Fruit fly (Drosophila melanogaster) whole organism, wandering third instar larva: ENCODE measurements around the gene ct.

Experiments
- CG32264 ChIP-seq: fragments of 200-800 bp; sonication (Bioruptor generic); optimal IDR thresholded peaks from 2 replicates; lab custom pipeline; 2016; ENCODE audit warnings: missing biosample characterization, missing genetic modification characterization
- CG9705 ChIP-seq: fragments of 200-800 bp; sonication (Bioruptor generic); optimal IDR thresholded peaks from 2 replicates; lab custom pipeline; 2018; ENCODE audit warnings: missing biosample characterization, mild to moderate bottlenecking, missing genetic modification characterization
- CrebA ChIP-seq: fragments of 200-800 bp; sonication (Bioruptor generic); optimal IDR thresholded peaks from 2 replicates; lab custom pipeline; 2016; ENCODE audit warnings: missing biosample characterization, mild to moderate bottlenecking, missing genetic modification characterization, borderline replicate concordance
- Dfd ChIP-seq: fragments of >200 bp; optimal IDR thresholded peaks from 2 replicates; lab custom pipeline; 2017; ENCODE audit warnings: missing biosample characterization, missing genetic modification characterization
- Dif ChIP-seq: fragments of 200-275, 200-300 bp; sonication (Bioruptor generic); optimal IDR thresholded peaks from 2 replicates; lab custom pipeline; 2018; ENCODE audit warnings: missing biosample characterization, missing genetic modification characterization; ENCODE audit not compliant: partially characterized antibody
- HLH106 ChIP-seq: fragments of 200-800 bp; optimal IDR thresholded peaks from 3 replicates; lab custom pipeline; 2019; ENCODE audit warnings: missing biosample characterization, mild to moderate bottlenecking, missing genetic modification characterization, moderate library complexity
- Hr83 ChIP-seq: fragments of 200-300 bp; sonication (Bioruptor generic); optimal IDR thresholded peaks from 2 replicates; lab custom pipeline; 2016; ENCODE audit warnings: missing biosample characterization, mild to moderate bottlenecking, missing genetic modification characterization, moderate library complexity; ENCODE audit not compliant: poor library complexity, severe bottlenecking
- Mio ChIP-seq: sonication (Bioruptor generic); optimal IDR thresholded peaks from 2 replicates; lab custom pipeline; 2016; ENCODE audit warnings: missing biosample characterization, missing genetic modification characterization
- Myc ChIP-seq: fragments of >200 bp; optimal IDR thresholded peaks from 2 replicates; lab custom pipeline; 2017
- N ChIP-seq: fragments of >200 bp; optimal IDR thresholded peaks from 2 replicates; lab custom pipeline; 2018; ENCODE audit warnings: missing biosample characterization, missing external identifiers, missing genetic modification characterization
- OdsH ChIP-seq: fragments of 200-800 bp; sonication (Bioruptor generic); optimal IDR thresholded peaks from 2 replicates; lab custom pipeline; 2016; ENCODE audit warnings: missing biosample characterization, mild to moderate bottlenecking, missing genetic modification characterization
- Rel ChIP-seq, 2 experiments: fragments of 200-800 bp; sonication (Bioruptor generic) in 1 of 2; optimal IDR thresholded peaks; 2 replicates in 1 of 2; 3 replicates in 1 of 2; lab custom pipeline; 2016 to 2019; ENCODE audit warnings: mild to moderate bottlenecking in 2 of 2, missing biosample characterization in 2 of 2, missing genetic modification characterization in 2 of 2, moderate library complexity in 1 of 2
- Sp1 ChIP-seq: fragments of 200-800 bp; sonication (Bioruptor generic); optimal IDR thresholded peaks from 3 replicates; lab custom pipeline; 2019; ENCODE audit warnings: missing biosample characterization, mild to moderate bottlenecking, missing genetic modification characterization, moderate library complexity
- Vsx2 ChIP-seq: fragments of 200-300, 225-300 bp; sonication (Bioruptor generic); optimal IDR thresholded peaks from 2 replicates; lab custom pipeline; 2018; ENCODE audit warnings: missing biosample characterization, missing genetic modification characterization; ENCODE audit not compliant: partially characterized antibody
- br ChIP-seq: fragments of 200-800 bp; sonication (Bioruptor generic); optimal IDR thresholded peaks from 2 replicates; lab custom pipeline; 2016; ENCODE audit warnings: missing biosample characterization, missing genetic modification characterization
- brk ChIP-seq: fragments of 200-800 bp; sonication (Bioruptor generic); optimal IDR thresholded peaks from 2 replicates; lab custom pipeline; 2016; ENCODE audit warnings: missing biosample characterization, mild to moderate bottlenecking, missing genetic modification characterization
- dl ChIP-seq, 2 experiments: fragments of 175-275, 200-275 bp in 1 of 2; fragments of 200-275 bp in 1 of 2; sonication (Bioruptor generic); optimal IDR thresholded peaks; lab custom pipeline; 2018; ENCODE audit warnings: mild to moderate bottlenecking in 2 of 2, missing biosample characterization in 2 of 2, missing genetic modification characterization in 2 of 2, moderate library complexity in 2 of 2; ENCODE audit not compliant: partially characterized antibody in 2 of 2, insufficient read depth in 1 of 2
- dmrt93B ChIP-seq: fragments of 200-800 bp; sonication (Bioruptor generic); optimal IDR thresholded peaks from 2 replicates; lab custom pipeline; 2018; ENCODE audit warnings: missing biosample characterization, mild to moderate bottlenecking, missing genetic modification characterization
- dsf ChIP-seq: sonication (Bioruptor generic); optimal IDR thresholded peaks from 2 replicates; lab custom pipeline; 2016; ENCODE audit warnings: missing biosample characterization, missing genetic modification characterization, borderline replicate concordance
- ey ChIP-seq: fragments of 200-800 bp; sonication (Bioruptor generic); optimal IDR thresholded peaks from 2 replicates; lab custom pipeline; 2016; ENCODE audit warnings: missing biosample characterization, missing genetic modification characterization
- foxo ChIP-seq, 2 experiments: fragments of 200-800 bp; sonication (Bioruptor generic); optimal IDR thresholded peaks; 2 replicates in 1 of 2; 3 replicates in 1 of 2; lab custom pipeline; 2016 to 2017; ENCODE audit warnings: missing biosample characterization in 2 of 2, missing genetic modification characterization in 2 of 2
- fru ChIP-seq: fragments of 200-800 bp; sonication (Bioruptor generic); optimal IDR thresholded peaks from 3 replicates; lab custom pipeline; 2016; ENCODE audit warnings: missing biosample characterization, mild to moderate bottlenecking, missing genetic modification characterization
- h ChIP-seq: fragments of 200-800 bp; sonication (Bioruptor generic); optimal IDR thresholded peaks from 3 replicates; lab custom pipeline; 2016; ENCODE audit warnings: missing biosample characterization, mild to moderate bottlenecking, missing genetic modification characterization
- pan ChIP-seq: fragments of >200 bp; optimal IDR thresholded peaks from 2 replicates; lab custom pipeline; 2017
- psq ChIP-seq: fragments of 200-800 bp; sonication (Bioruptor generic); optimal IDR thresholded peaks from 3 replicates; lab custom pipeline; 2017; ENCODE audit warnings: missing biosample characterization, mild to moderate bottlenecking, missing genetic modification characterization, moderate library complexity
- rgr ChIP-seq: fragments of 200-800 bp; sonication (Bioruptor generic); optimal IDR thresholded peaks from 3 replicates; lab custom pipeline; 2016; ENCODE audit warnings: missing biosample characterization, mild to moderate bottlenecking, missing genetic modification characterization
- sv ChIP-seq: fragments of 200-800 bp; sonication (Bioruptor generic); optimal IDR thresholded peaks from 3 replicates; lab custom pipeline; 2016; ENCODE audit warnings: missing biosample characterization, missing genetic modification characterization
- tai ChIP-seq: sonication (Bioruptor generic); optimal IDR thresholded peaks from 2 replicates; lab custom pipeline; 2016; ENCODE audit warnings: missing biosample characterization, missing genetic modification characterization
- usp ChIP-seq: fragments of >200 bp; optimal IDR thresholded peaks from 2 replicates; lab custom pipeline; 2017; ENCODE audit warnings: missing biosample characterization, missing genetic modification characterization
- woc ChIP-seq: sonication (Bioruptor generic); optimal IDR thresholded peaks from 2 replicates; lab custom pipeline; 2016; ENCODE audit warnings: missing biosample characterization, mild to moderate bottlenecking, missing genetic modification characterization

ct gene

dm6 chrX:7702160-7702907, 94.1 kb downstream of the ct start:
- no peak for TF ChIP-seq dsf
- peak; percentile 96 for TF ChIP-seq Dif (GFP tag; lab: Kevin White, UChicago)
- TF ChIP-seq CrebA (GFP tag; lab: Kevin White, UChicago), result no peak
- TF ChIP-seq OdsH, result no peak
- no peak for TF ChIP-seq Mio (GFP tag; lab: Kevin White, UChicago)
- TF ChIP-seq Rel (GFP tag; optimal IDR thresholded peaks at IDR 0.05; lab: Kevin White, UChicago), result no peak
- TF ChIP-seq Rel (tag; optimal IDR thresholded peaks at IDR 0.05; lab: Kevin White, UChicago), result peak; percentile 23
- TF ChIP-seq N (GFP tag; lab: Kevin White, UChicago), result no peak
- no peak for TF ChIP-seq foxo (GFP tag; optimal IDR thresholded peaks at IDR 0.05; lab: Kevin White, UChicago)
- TF ChIP-seq Sp1 (GFP tag; lab: Kevin White, UChicago), result no peak
- no peak for TF ChIP-seq br
- TF ChIP-seq dl (GFP tag; optimal IDR thresholded peaks at IDR 0.05; lab: Kevin White, UChicago; ENCODE audit: insufficient read depth in 1 of 2, partially characterized antibody in 2 of 2), result peak; percentile 91 to 96
- no peak for TF ChIP-seq CG32264
- peak; percentile 91 for TF ChIP-seq Vsx2 (GFP tag; lab: Kevin White, UChicago)
- TF ChIP-seq Hr83, result peak; percentile 28
- no peak for TF ChIP-seq Myc (lab: Kevin White, UChicago)
- no peak for TF ChIP-seq brk
- TF ChIP-seq usp, result no peak
- TF ChIP-seq rgr (GFP tag; lab: Kevin White, UChicago), result peak; percentile 10

- TF ChIP-seq tai (peak; percentile 85), ey (peak; percentile 98), CG9705 (GFP tag; lab: Kevin White, UChicago) (peak; percentile 19), rgr (GFP tag; lab: Kevin White, UChicago) (peak; percentile 53), woc (peak; percentile 98), pan (lab: Kevin White, UChicago) (peak; percentile 65), Sp1 (GFP tag; lab: Kevin White, UChicago) (peak; percentile 29), foxo (GFP tag; optimal IDR thresholded peaks at IDR 0.05; lab: Kevin White, UChicago) (peak; percentile 72 to 98), h (GFP tag; lab: Kevin White, UChicago) (peak; percentile 56), CrebA (GFP tag; lab: Kevin White, UChicago) (peak; percentile 81), fru (GFP tag; lab: Kevin White, UChicago) (peak; percentile 98), psq (GFP tag; lab: Kevin White, UChicago) (peak; percentile 44), Dfd (GFP tag; lab: Kevin White, UChicago) (peak; percentile 39), sv (peak; percentile 90), HLH106 (tag; lab: Kevin White, UChicago) (peak; percentile 59), Rel (GFP tag; optimal IDR thresholded peaks at IDR 0.05; lab: Kevin White, UChicago) (peak; percentile 86), Rel (tag; optimal IDR thresholded peaks at IDR 0.05; lab: Kevin White, UChicago) (peak; percentile 49), br (peak; percentile 43), dmrt93B (GFP tag; lab: Kevin White, UChicago) (peak; percentile 16), OdsH (peak; percentile 34)
These were observed 95.0 kb downstream of the ct start for dm6 chrX:7703001-7703864.

- TF ChIP-seq N (GFP tag; lab: Kevin White, UChicago) (no peak), foxo (GFP tag; optimal IDR thresholded peaks at IDR 0.05; lab: Kevin White, UChicago) (no peak), sv (no peak), dsf (no peak), Mio (GFP tag; lab: Kevin White, UChicago) (no peak), Dif (GFP tag; lab: Kevin White, UChicago) (no peak), Myc (lab: Kevin White, UChicago) (no peak), tai (no peak), h (GFP tag; lab: Kevin White, UChicago) (no peak), brk (no peak), usp (no peak)
These were observed 95.6 kb downstream of the ct start for dm6 chrX:7703865-7704221.
